Worm (Caenorhabditis elegans) whole organism, young adult: Measurements from ENCODE around the gene dhps-1.
A peak's percentile ranks its signal among the peaks of the same experiment; 100 is the strongest.

Experiments
- B0019.2 ChIP-seq: fragments of 200-800 bp; sonication (Bioruptor generic); conservative IDR thresholded peaks from 2 replicates; pipeline ENCODE4 v1.3.6; 2022; ENCODE audit warnings: missing genetic modification reagents, missing genetic modification characterization, missing compliant biosample characterization
- C06A6.2 ChIP-seq: fragments of 200-800 bp; sonication (Bioruptor generic); conservative IDR thresholded peaks from 2 replicates; pipeline ENCODE4 v1.3.6; 2022; ENCODE audit warnings: missing genetic modification characterization, missing compliant biosample characterization
- F10E7.11 ChIP-seq: sonication (generic microtip); optimal IDR thresholded peaks from 2 replicates; lab custom pipeline; 2017; ENCODE audit warnings: mild to moderate bottlenecking, missing genetic modification characterization, moderate library complexity, missing compliant biosample characterization
- F22D6.2 ChIP-seq: sonication (generic microtip); optimal IDR thresholded peaks from 2 replicates; lab custom pipeline; 2016; ENCODE audit warnings: mild to moderate bottlenecking, missing genetic modification characterization, missing compliant biosample characterization
- F33H1.4 ChIP-seq: fragments of 200-800 bp; sonication (Bioruptor generic); IDR thresholded peaks from 2 replicates; pipeline ENCODE4 v1.3.6; 2022; ENCODE audit warnings: missing genetic modification reagents, missing genetic modification characterization, missing compliant biosample characterization
- T07F8.4 ChIP-seq: sonication (generic microtip); optimal IDR thresholded peaks from 2 replicates; lab custom pipeline; 2016; ENCODE audit warnings: mild to moderate bottlenecking, missing genetic modification characterization, moderate library complexity, missing compliant biosample characterization
- ama-1 ChIP-seq, 3 experiments: fragments of 150-350 bp in 1 of 3; sonication (generic microtip) in 2 of 3; optimal IDR thresholded peaks; 2 replicates each; lab custom pipeline; 2014 to 2018; ENCODE audit warnings: missing biosample characterization in 2 of 3, missing genetic modification characterization in 2 of 3, missing genetic modification reagents in 2 of 3
- atf-7 ChIP-seq: sonication (generic microtip); optimal IDR thresholded peaks from 2 replicates; lab custom pipeline; 2017; ENCODE audit warnings: mild to moderate bottlenecking, missing genetic modification characterization, missing compliant biosample characterization
- bed-1 ChIP-seq: fragments of 200-800 bp; sonication (Bioruptor generic); IDR thresholded peaks from 2 replicates; pipeline ENCODE4 v1.3.6; 2022; ENCODE audit warnings: missing genetic modification reagents, missing genetic modification characterization, missing compliant biosample characterization
- cebp-1 ChIP-seq, 2 experiments: fragments of 200-800 bp in 1 of 2; sonication (Bioruptor generic) in 1 of 2; sonication (generic microtip) in 1 of 2; IDR thresholded peaks in 1 of 2; optimal IDR thresholded peaks in 1 of 2; 2 replicates each; pipeline versions ENCODE4 v1.3.6 to Lab custom; 2017 to 2022; ENCODE audit warnings: missing compliant biosample characterization in 2 of 2, missing genetic modification characterization in 2 of 2, mild to moderate bottlenecking in 1 of 2, missing genetic modification reagents in 1 of 2, moderate library complexity in 1 of 2
- ceh-27 ChIP-seq: fragments of 200-800 bp; sonication (Bioruptor generic); optimal IDR thresholded peaks from 2 replicates; lab custom pipeline; 2018; ENCODE audit warnings: mild to moderate bottlenecking, missing genetic modification characterization, moderate library complexity, missing compliant biosample characterization
- ceh-58 ChIP-seq: fragments of 200-800 bp; sonication (Bioruptor generic); IDR thresholded peaks from 2 replicates; pipeline ENCODE4 v1.3.6; 2022; ENCODE audit warnings: missing genetic modification characterization, missing compliant biosample characterization
- die-1 ChIP-seq: sonication (generic microtip); optimal IDR thresholded peaks from 2 replicates; lab custom pipeline; 2016; ENCODE audit warnings: missing genotype, mild to moderate bottlenecking, missing genetic modification characterization, missing compliant biosample characterization
- dox-1 ChIP-seq: fragments of 200-800 bp; sonication (Bioruptor generic); IDR thresholded peaks from 2 replicates; pipeline ENCODE4 v1.3.6; 2022; ENCODE audit warnings: missing genetic modification reagents, missing genetic modification characterization, missing compliant biosample characterization
- dpff-1 ChIP-seq: sonication (generic microtip); optimal IDR thresholded peaks from 2 replicates; lab custom pipeline; 2017; ENCODE audit warnings: mild to moderate bottlenecking, missing genetic modification characterization, missing compliant biosample characterization
- efl-1 ChIP-seq: fragments of 150-350 bp; optimal IDR thresholded peaks from 2 replicates; lab custom pipeline; 2014; ENCODE audit warnings: missing biosample characterization, missing genetic modification reagents, missing genetic modification characterization
- egl-18 ChIP-seq: fragments of 200-800 bp; sonication (Bioruptor generic); IDR thresholded peaks from 2 replicates; pipeline ENCODE4 v1.3.6; 2022; ENCODE audit warnings: missing genetic modification reagents, missing genetic modification characterization, missing compliant biosample characterization
- egrh-3 ChIP-seq: fragments of 200-800 bp; sonication (Bioruptor generic); IDR thresholded peaks from 2 replicates; pipeline ENCODE4 v1.3.6; 2022; ENCODE audit warnings: missing genetic modification reagents, missing genetic modification characterization, missing compliant biosample characterization
- fkh-3 ChIP-seq: sonication (generic microtip); optimal IDR thresholded peaks from 2 replicates; lab custom pipeline; 2016; ENCODE audit warnings: mild to moderate bottlenecking, missing genetic modification characterization, missing compliant biosample characterization
- gei-17 ChIP-seq: fragments of 200-800 bp; sonication (Bioruptor generic); optimal IDR thresholded peaks from 2 replicates; lab custom pipeline; 2018; ENCODE audit warnings: mild to moderate bottlenecking, missing genetic modification characterization, missing compliant biosample characterization
- hmg-1.2 ChIP-seq: fragments of 200-800 bp; sonication (Bioruptor generic); IDR thresholded peaks from 2 replicates; pipeline ENCODE4 v1.3.6; 2022; ENCODE audit warnings: missing genetic modification reagents, missing genetic modification characterization, missing compliant biosample characterization
- hmg-20 ChIP-seq: fragments of 200-800 bp; sonication (Bioruptor generic); IDR thresholded peaks from 2 replicates; pipeline ENCODE4 v1.3.6; 2022; ENCODE audit warnings: missing genetic modification reagents, missing genetic modification characterization, missing compliant biosample characterization
- hrde-1 ChIP-seq: sonication (generic microtip); optimal IDR thresholded peaks from 2 replicates; lab custom pipeline; 2016; ENCODE audit warnings: missing genetic modification characterization, mild to moderate bottlenecking, missing compliant biosample characterization, moderate library complexity, missing genotype, missing genetic modification reagents, borderline replicate concordance
- lin-35 ChIP-seq, 3 experiments: fragments of 150-350 bp in 2 of 3; sonication (generic microtip) in 1 of 3; optimal IDR thresholded peaks; 2 replicates each; lab custom pipeline; 2014 to 2018; ENCODE audit warnings: missing biosample characterization in 3 of 3, missing genetic modification characterization in 3 of 3, missing genetic modification reagents in 3 of 3
- lin-54 ChIP-seq: fragments of 200-800 bp; sonication (Bioruptor generic); optimal IDR thresholded peaks from 2 replicates; lab custom pipeline; 2018; ENCODE audit warnings: mild to moderate bottlenecking, missing genetic modification characterization, missing compliant biosample characterization
- lsl-1 ChIP-seq: fragments of 200-800 bp; sonication (Bioruptor generic); optimal IDR thresholded peaks from 2 replicates; lab custom pipeline; 2018; ENCODE audit warnings: mild to moderate bottlenecking, missing genetic modification characterization, moderate library complexity, missing compliant biosample characterization
- madf-10 ChIP-seq: sonication (generic microtip); optimal IDR thresholded peaks from 2 replicates; lab custom pipeline; 2016; ENCODE audit warnings: mild to moderate bottlenecking, missing genetic modification characterization, missing compliant biosample characterization
- madf-3 ChIP-seq: fragments of 200-800 bp; sonication (Bioruptor generic); IDR thresholded peaks from 2 replicates; pipeline ENCODE4 v1.3.6; 2022; ENCODE audit warnings: missing genetic modification reagents, missing genetic modification characterization, missing compliant biosample characterization
- madf-6 ChIP-seq: fragments of 200-800 bp; sonication (Bioruptor generic); IDR thresholded peaks from 2 replicates; pipeline ENCODE4 v1.3.6; 2022; ENCODE audit warnings: missing genetic modification reagents, missing genetic modification characterization, missing compliant biosample characterization
- mcd-1 ChIP-seq: fragments of 200-800 bp; sonication (Bioruptor generic); IDR thresholded peaks from 2 replicates; pipeline ENCODE4 v1.3.6; 2022; ENCODE audit warnings: missing genetic modification reagents, missing genetic modification characterization, missing compliant biosample characterization
- mxl-1 ChIP-seq: sonication (generic microtip); optimal IDR thresholded peaks from 2 replicates; lab custom pipeline; 2016; ENCODE audit warnings: missing genetic modification characterization, missing compliant biosample characterization
- nfya-1 ChIP-seq: sonication (generic microtip); optimal IDR thresholded peaks from 2 replicates; lab custom pipeline; 2017; ENCODE audit warnings: antibody characterized with exemption, missing compliant biosample characterization, missing genetic modification characterization, borderline replicate concordance; ENCODE audit not compliant: insufficient read depth
- nhr-120 ChIP-seq: fragments of 200-800 bp; sonication (Bioruptor generic); IDR thresholded peaks from 2 replicates; pipeline ENCODE4 v1.3.6; 2022; ENCODE audit warnings: missing genetic modification characterization, missing compliant biosample characterization
- rec-8 ChIP-seq, 2 experiments: sonication (generic microtip); optimal IDR thresholded peaks; 2 replicates each; lab custom pipeline; 2016; ENCODE audit warnings: mild to moderate bottlenecking in 2 of 2, missing genetic modification characterization in 2 of 2, missing genetic modification reagents in 2 of 2, missing genotype in 2 of 2, missing biosample characterization in 1 of 2, missing compliant biosample characterization in 1 of 2, moderate library complexity in 1 of 2
- rpc-1 ChIP-seq, 2 experiments: fragments of 150-350 bp in 1 of 2; sonication (generic microtip) in 1 of 2; optimal IDR thresholded peaks; 2 replicates each; lab custom pipeline; 2014 to 2018; ENCODE audit warnings: missing biosample characterization in 1 of 2, missing genetic modification characterization in 1 of 2, missing genetic modification reagents in 1 of 2, missing genotype in 1 of 2
- sdz-38 ChIP-seq: sonication (generic microtip); optimal IDR thresholded peaks from 2 replicates; lab custom pipeline; 2016; ENCODE audit warnings: missing genotype, missing genetic modification characterization, missing compliant biosample characterization
- sea-2 ChIP-seq: fragments of 200-800 bp; sonication (Bioruptor generic); IDR thresholded peaks from 2 replicates; pipeline ENCODE4 v1.3.6; 2022; ENCODE audit warnings: missing genetic modification characterization, missing compliant biosample characterization
- snpc-4 ChIP-seq, 5 experiments: fragments of 150-350 bp in 1 of 5; sonication (generic microtip) in 4 of 5; optimal IDR thresholded peaks; 2 replicates each; lab custom pipeline; 2014 to 2018; ENCODE audit warnings: missing genetic modification characterization in 5 of 5, missing biosample characterization in 3 of 5, antibody characterized with exemption in 2 of 5, mild to moderate bottlenecking in 2 of 5, missing compliant biosample characterization in 2 of 5, missing genotype in 2 of 5, moderate library complexity in 2 of 5, missing genetic modification reagents in 1 of 5
- tlf-1 ChIP-seq: fragments of 200-800 bp; sonication (Bioruptor generic); optimal IDR thresholded peaks from 2 replicates; lab custom pipeline; 2018; ENCODE audit warnings: mild to moderate bottlenecking, missing genetic modification characterization, missing compliant biosample characterization
- unc-62 ChIP-seq: fragments of 150-350 bp; optimal IDR thresholded peaks from 2 replicates; lab custom pipeline; 2014; ENCODE audit warnings: missing biosample characterization, missing genetic modification reagents, missing genetic modification characterization
- xnd-1 ChIP-seq: sonication (generic microtip); optimal IDR thresholded peaks from 2 replicates; lab custom pipeline; 2016; ENCODE audit warnings: missing genotype, missing genetic modification reagents, missing genetic modification characterization, missing compliant biosample characterization
- zfh-2 ChIP-seq: fragments of 200-800 bp; sonication (Bioruptor generic); conservative IDR thresholded peaks from 2 replicates; pipeline ENCODE4 v1.3.6; 2022; ENCODE audit warnings: missing genetic modification reagents, missing genetic modification characterization, missing compliant biosample characterization
- ztf-18 ChIP-seq: sonication (generic microtip); optimal IDR thresholded peaks from 2 replicates; lab custom pipeline; 2016; ENCODE audit warnings: missing genotype, mild to moderate bottlenecking, missing genetic modification characterization, missing compliant biosample characterization
- ztf-22 ChIP-seq: fragments of 200-800 bp; sonication (Bioruptor generic); optimal IDR thresholded peaks from 2 replicates; lab custom pipeline; 2018; ENCODE audit warnings: mild to moderate bottlenecking, missing genetic modification characterization, moderate library complexity, missing compliant biosample characterization
- ztf-28 ChIP-seq: fragments of 200-800 bp; sonication (Bioruptor generic); IDR thresholded peaks from 2 replicates; pipeline ENCODE4 v1.3.6; 2022; ENCODE audit warnings: missing genetic modification reagents, missing genetic modification characterization, missing compliant biosample characterization
- ztf-6 ChIP-seq: fragments of 200-800 bp; sonication (Bioruptor generic); IDR thresholded peaks from 2 replicates; pipeline ENCODE4 v1.3.6; 2022; ENCODE audit warnings: missing genetic modification reagents, missing genetic modification characterization, missing compliant biosample characterization

dhps-1 gene

ce11 chrII:12028707-12029106 lies 35.9 kb downstream of the dhps-1 start:
- TF ChIP-seq ama-1 (optimal IDR thresholded peaks at IDR 0.05; lab: Kevin White, UChicago) (no peak), ama-1 (GFP tag; optimal IDR thresholded peaks at IDR 0.05; lab: Kevin White, UChicago) (no peak), egl-18 (GFP tag; lab: Robert Waterston, UW) (no peak), ceh-27 (GFP tag; lab: Kevin White, UChicago) (no peak), egrh-3 (GFP tag; lab: Robert Waterston, UW) (no peak), sea-2 (no peak), rec-8 (tag; optimal IDR thresholded peaks at IDR 0.05; lab: Kevin White, UChicago) (no peak), die-1 (tag; lab: Kevin White, UChicago) (no peak), lin-35 (GFP tag; optimal IDR thresholded peaks at IDR 0.05; lab: Kevin White, UChicago) (no peak), cebp-1 (GFP tag; IDR thresholded peaks at IDR 0.05; lab: Robert Waterston, UW) (no peak), cebp-1 (tag; optimal IDR thresholded peaks at IDR 0.05; lab: Kevin White, UChicago) (no peak), ztf-22 (GFP tag; lab: Kevin White, UChicago) (no peak), gei-17 (GFP tag; lab: Kevin White, UChicago) (no peak), nfya-1 (tag; lab: Kevin White, UChicago) (no peak), C06A6.2 (GFP tag; lab: Robert Waterston, UW) (no peak), B0019.2 (GFP tag; lab: Robert Waterston, UW) (no peak), lin-54 (no peak), zfh-2 (GFP tag; lab: Robert Waterston, UW) (no peak), sdz-38 (no peak), unc-62 (no peak)

ce11 chrII:12036075-12036474 lies 43.3 kb downstream of the dhps-1 start:
- TF ChIP-seq efl-1 (GFP tag; lab: Kevin White, UChicago) (peak; percentile 20), zfh-2 (GFP tag; lab: Robert Waterston, UW) (no peak), dpff-1 (tag; lab: Kevin White, UChicago) (no peak), F22D6.2 (no peak), madf-10 (no peak), ceh-58 (GFP tag; lab: Robert Waterston, UW) (no peak), hrde-1 (tag; lab: Kevin White, UChicago) (no peak), nhr-120 (no peak), ztf-6 (GFP tag; lab: Robert Waterston, UW) (no peak), rpc-1 (optimal IDR thresholded peaks at IDR 0.05; lab: Kevin White, UChicago) (no peak), rpc-1 (tag; optimal IDR thresholded peaks at IDR 0.05; lab: Kevin White, UChicago) (no peak), T07F8.4 (no peak), fkh-3 (tag; lab: Kevin White, UChicago) (no peak), hmg-20 (GFP tag; lab: Robert Waterston, UW) (no peak), mxl-1 (tag; lab: Kevin White, UChicago) (no peak), ztf-28 (no peak), hmg-1.2 (no peak), madf-3 (no peak), bed-1 (GFP tag; lab: Robert Waterston, UW) (no peak), madf-6 (GFP tag; lab: Robert Waterston, UW) (peak; percentile 46; the same call in 1 of the 2 replicates), die-1 (tag; lab: Kevin White, UChicago) (no peak), ztf-18 (no peak), atf-7 (tag; lab: Kevin White, UChicago) (no peak), lin-35 (GFP tag; optimal IDR thresholded peaks at IDR 0.05; lab: Kevin White, UChicago) (no peak), tlf-1 (GFP tag; lab: Kevin White, UChicago) (no peak), xnd-1 (tag; lab: Kevin White, UChicago) (peak; percentile 56), snpc-4 (GFP tag; optimal IDR thresholded peaks at IDR 0.05; lab: Kevin White, UChicago) (no peak), snpc-4 (tag; optimal IDR thresholded peaks at IDR 0.05; lab: Kevin White, UChicago) (no peak), mcd-1 (GFP tag; lab: Robert Waterston, UW) (no peak), lsl-1 (peak; percentile 82), F10E7.11 (tag; lab: Kevin White, UChicago) (no peak), F33H1.4 (GFP tag; lab: Robert Waterston, UW) (peak; percentile 55), dox-1 (GFP tag; lab: Robert Waterston, UW) (no peak)
